Worm (Caenorhabditis elegans): ENCODE data around the gene idpp-7.

- TF ChIP-seq unc-62 (GFP tag; optimal IDR thresholded peaks at IDR 0.05) (no peak), nhr-237 (tag; optimal IDR thresholded peaks at IDR 0.05) (no peak), mab-5 (tag; optimal IDR thresholded peaks at IDR 0.05) (no peak), nhr-76 (tag; optimal IDR thresholded peaks at IDR 0.05) (no peak), hlh-1 (tag; optimal IDR thresholded peaks at IDR 0.05) (no peak), sptf-1 (tag; optimal IDR thresholded peaks at IDR 0.05) (no peak), mls-2 (tag; optimal IDR thresholded peaks at IDR 0.05) (no peak), snpc-4 (tag; optimal IDR thresholded peaks at IDR 0.05) (no peak), ztf-11 (tag; optimal IDR thresholded peaks at IDR 0.05) (no peak), drap-1 (GFP tag; optimal IDR thresholded peaks at IDR 0.05) (no peak), ceh-43 (GFP tag; optimal IDR thresholded peaks at IDR 0.05) (no peak), cnd-1 (tag; optimal IDR thresholded peaks at IDR 0.05) (no peak)
Observed at ce11 chrIV:12721106-12721505, 1.3 kb downstream of the idpp-7 start, which contains the start of gene T23F6.2.
